Fruit fly (Drosophila melanogaster) whole organism, embryonic: ENCODE data around the gene CG10252.
A peak's percentile ranks its signal among the peaks of the same experiment; 100 is the strongest.

ENCODE experiments used
- Adf1 ChIP-seq: fragments of 200-800 bp; sonication (Bioruptor generic); IDR thresholded peaks from 2 replicates; pipeline ENCODE4 v1.3.6; 2022; ENCODE audit warnings: missing biosample characterization, missing genetic modification characterization
- Atf-2 ChIP-seq: fragments of 200-800 bp; sonication (Bioruptor generic); optimal IDR thresholded peaks from 2 replicates; lab custom pipeline; 2016; ENCODE audit warnings: missing biosample characterization, missing genetic modification characterization
- CG11093 ChIP-seq: fragments of 200-800 bp; sonication (Bioruptor generic); IDR thresholded peaks from 3 replicates; pipeline ENCODE4 v1.3.6; 2022; ENCODE audit warnings: missing biosample characterization, missing genetic modification characterization
- CG11247 ChIP-seq: fragments of 200-800 bp; sonication (Bioruptor generic); IDR thresholded peaks from 2 replicates; pipeline ENCODE4 v1.3.6; 2022; ENCODE audit warnings: missing biosample characterization, missing genetic modification characterization
- CG11696 ChIP-seq: fragments of 200-800 bp; sonication (Bioruptor generic); IDR thresholded peaks from 2 replicates; pipeline ENCODE4 v1.3.6; 2022; ENCODE audit warnings: missing biosample characterization, missing genetic modification characterization
- CG12769 ChIP-seq: fragments of 200-800 bp; sonication (Bioruptor generic); optimal IDR thresholded peaks from 2 replicates; lab custom pipeline; 2019; ENCODE audit warnings: missing biosample characterization, mild to moderate bottlenecking, missing genetic modification characterization, moderate library complexity
- CG13296 ChIP-seq: fragments of 200-800 bp; sonication (Bioruptor generic); optimal IDR thresholded peaks from 3 replicates; lab custom pipeline; 2018; ENCODE audit warnings: missing biosample characterization, mild to moderate bottlenecking, missing genetic modification characterization
- CG13424 ChIP-seq: fragments of 200-800 bp; sonication (Bioruptor generic); optimal IDR thresholded peaks from 2 replicates; lab custom pipeline; 2019; ENCODE audit warnings: missing biosample characterization, mild to moderate bottlenecking, missing genetic modification characterization, moderate library complexity
- CG14860 ChIP-seq: fragments of 200-800 bp; sonication (Bioruptor generic); IDR thresholded peaks from 3 replicates; pipeline ENCODE4 v1.3.6; 2022; ENCODE audit warnings: missing biosample characterization, missing genetic modification characterization; ENCODE audit not compliant: partially characterized antibody
- CG18262 ChIP-seq: fragments of 200-800 bp; optimal IDR thresholded peaks from 3 replicates; lab custom pipeline; 2019; ENCODE audit warnings: missing biosample characterization, mild to moderate bottlenecking, missing genetic modification characterization, moderate library complexity
- CG2116 ChIP-seq: fragments of 200-800 bp; sonication (Bioruptor generic); optimal IDR thresholded peaks from 3 replicates; lab custom pipeline; 2018; ENCODE audit warnings: missing biosample characterization, mild to moderate bottlenecking, missing genetic modification characterization
- CG2129 ChIP-seq: fragments of 200-800 bp; sonication (Bioruptor generic); IDR thresholded peaks from 2 replicates; pipeline ENCODE4 v1.3.6; 2022; ENCODE audit warnings: missing biosample characterization, missing genetic modification characterization; ENCODE audit not compliant: partially characterized antibody
- CG2875 ChIP-seq: fragments of 200-800 bp; sonication (Bioruptor generic); optimal IDR thresholded peaks from 2 replicates; lab custom pipeline; 2017; ENCODE audit warnings: missing biosample characterization, mild to moderate bottlenecking, missing genetic modification characterization, missing genetic modification reagents
- CG42726 ChIP-seq: fragments of 200-800 bp; sonication (Bioruptor generic); IDR thresholded peaks from 2 replicates; pipeline ENCODE4 v1.3.6; 2022; ENCODE audit warnings: missing biosample characterization, missing genetic modification characterization; ENCODE audit not compliant: partially characterized antibody
- CG4424 ChIP-seq: fragments of 200-800 bp; sonication (Bioruptor generic); optimal IDR thresholded peaks from 3 replicates; lab custom pipeline; 2016; ENCODE audit warnings: missing biosample characterization, missing genetic modification characterization
- CG4617 ChIP-seq: fragments of 200-800 bp; sonication (Bioruptor generic); optimal IDR thresholded peaks from 3 replicates; lab custom pipeline; 2016; ENCODE audit warnings: missing biosample characterization, missing genetic modification characterization, borderline replicate concordance
- CG6813 ChIP-seq: fragments of 200-800 bp; sonication (Bioruptor generic); optimal IDR thresholded peaks from 2 replicates; lab custom pipeline; 2017; ENCODE audit warnings: missing biosample characterization, missing genetic modification characterization, mild to moderate bottlenecking, moderate library complexity, missing genetic modification reagents
- CG7372 ChIP-seq: fragments of 200-800 bp; sonication (Bioruptor generic); IDR thresholded peaks from 2 replicates; pipeline ENCODE4 v1.3.6; 2022; ENCODE audit warnings: missing biosample characterization, missing genetic modification characterization
- CG7556 ChIP-seq: fragments of 200-800 bp; sonication (Bioruptor generic); optimal IDR thresholded peaks from 2 replicates; lab custom pipeline; 2017; ENCODE audit warnings: missing biosample characterization, mild to moderate bottlenecking, missing genetic modification characterization
- CG8924 ChIP-seq: fragments of 200-800 bp; optimal IDR thresholded peaks from 3 replicates; lab custom pipeline; 2019; ENCODE audit warnings: missing biosample characterization, mild to moderate bottlenecking, missing genetic modification characterization, moderate library complexity
- Camta ChIP-seq: fragments of 200-800 bp; sonication (Bioruptor generic); optimal IDR thresholded peaks from 2 replicates; lab custom pipeline; 2016; ENCODE audit warnings: missing biosample characterization, missing genetic modification characterization
- CkIIα-i1 ChIP-seq: fragments of 200-800 bp; sonication (Bioruptor generic); IDR thresholded peaks from 2 replicates; pipeline ENCODE4 v1.3.6; 2022; ENCODE audit warnings: missing biosample characterization, missing genetic modification characterization
- Dref ChIP-seq: fragments of 200-800 bp; sonication (Bioruptor generic); IDR thresholded peaks from 2 replicates; pipeline ENCODE4 v1.3.6; 2022; ENCODE audit warnings: missing biosample characterization, missing genetic modification characterization
- E2f1 ChIP-seq: fragments of 200-800 bp; sonication (Bioruptor generic); IDR thresholded peaks from 2 replicates; pipeline ENCODE4 v1.3.6; 2022; ENCODE audit warnings: missing biosample characterization, missing genetic modification characterization
- Fer2 ChIP-seq: fragments of 200-800 bp; sonication (Bioruptor generic); optimal IDR thresholded peaks from 2 replicates; lab custom pipeline; 2018; ENCODE audit warnings: missing biosample characterization, mild to moderate bottlenecking, missing genetic modification characterization, moderate library complexity
- Gug ChIP-seq: fragments of 200-800 bp; sonication (Bioruptor generic); IDR thresholded peaks from 4 replicates; pipeline ENCODE4 v1.3.6; 2022; ENCODE audit warnings: missing biosample characterization, missing genetic modification characterization
- HLH3B ChIP-seq: fragments of 200-800 bp; sonication (Bioruptor generic); IDR thresholded peaks from 2 replicates; pipeline ENCODE4 v1.3.6; 2022; ENCODE audit warnings: missing biosample characterization, missing genetic modification characterization
- Hmr ChIP-seq: fragments of 200-800 bp; sonication (Bioruptor generic); optimal IDR thresholded peaks from 3 replicates; lab custom pipeline; 2017; ENCODE audit warnings: mild to moderate bottlenecking, missing biosample characterization, missing genetic modification reagents, missing genetic modification characterization
- Rx ChIP-seq: fragments of 200-800 bp; sonication (Bioruptor generic); IDR thresholded peaks from 2 replicates; pipeline ENCODE4 v1.3.6; 2022; ENCODE audit warnings: missing biosample characterization, missing genetic modification characterization
- Sry-δ ChIP-seq: fragments of 200-800 bp; sonication (Bioruptor generic); optimal IDR thresholded peaks from 2 replicates; lab custom pipeline; 2016; ENCODE audit warnings: missing biosample characterization, missing genetic modification characterization
- ac ChIP-seq: fragments of 200-800 bp; sonication (Bioruptor generic); optimal IDR thresholded peaks from 3 replicates; lab custom pipeline; 2017; ENCODE audit warnings: missing biosample characterization, mild to moderate bottlenecking, missing genetic modification characterization
- ase ChIP-seq: fragments of 200-800 bp; sonication (Bioruptor generic); IDR thresholded peaks from 3 replicates; pipeline ENCODE4 v1.3.6; 2022; ENCODE audit warnings: missing biosample characterization, missing genetic modification characterization
- bigmax ChIP-seq: fragments of 200-800 bp; sonication (Bioruptor generic); optimal IDR thresholded peaks from 2 replicates; lab custom pipeline; 2018; ENCODE audit warnings: missing biosample characterization, mild to moderate bottlenecking, missing genetic modification characterization
- btn ChIP-seq: fragments of 200-800 bp; sonication (Bioruptor generic); optimal IDR thresholded peaks from 2 replicates; lab custom pipeline; 2016; ENCODE audit warnings: missing biosample characterization, missing genetic modification characterization
- chif ChIP-seq, 2 experiments: fragments of 200-800 bp; sonication (Bioruptor generic); optimal IDR thresholded peaks; 3 replicates each; lab custom pipeline; 2016; ENCODE audit warnings: missing biosample characterization in 2 of 2, missing genetic modification characterization in 2 of 2
- ham ChIP-seq: fragments of 200-800 bp; sonication (Bioruptor generic); IDR thresholded peaks from 2 replicates; pipeline ENCODE4 v1.3.6; 2022; ENCODE audit warnings: missing biosample characterization, missing genetic modification characterization
- inv ChIP-seq: fragments of 200-800 bp; sonication (Bioruptor generic); IDR thresholded peaks from 2 replicates; pipeline ENCODE4 v1.3.6; 2022; ENCODE audit warnings: missing biosample characterization, missing genetic modification characterization; ENCODE audit not compliant: partially characterized antibody
- jing ChIP-seq: fragments of 200-800 bp; sonication (Bioruptor generic); optimal IDR thresholded peaks from 2 replicates; lab custom pipeline; 2018; ENCODE audit warnings: missing biosample characterization, mild to moderate bottlenecking, missing genetic modification characterization
- knrl ChIP-seq: fragments of 200-800 bp; sonication (Bioruptor generic); IDR thresholded peaks from 3 replicates; pipeline ENCODE4 v1.3.6; 2022; ENCODE audit warnings: missing biosample characterization, missing genetic modification characterization; ENCODE audit not compliant: partially characterized antibody
- lab ChIP-seq: fragments of 200-800 bp; sonication (Bioruptor generic); optimal IDR thresholded peaks from 3 replicates; lab custom pipeline; 2017; ENCODE audit warnings: missing biosample characterization, missing genetic modification characterization, mild to moderate bottlenecking, moderate library complexity, missing genetic modification reagents
- luna ChIP-seq: fragments of 200-800 bp; sonication (Bioruptor generic); optimal IDR thresholded peaks from 2 replicates; lab custom pipeline; 2016; ENCODE audit warnings: missing biosample characterization, missing genetic modification characterization
- nerfin-2 ChIP-seq: fragments of 200-800 bp; sonication (Bioruptor generic); IDR thresholded peaks from 2 replicates; pipeline ENCODE4 v1.3.6; 2022; ENCODE audit warnings: missing biosample characterization, missing genetic modification characterization; ENCODE audit not compliant: partially characterized antibody
- oc ChIP-seq: fragments of 200-800 bp; sonication (Bioruptor generic); optimal IDR thresholded peaks from 2 replicates; lab custom pipeline; 2018; ENCODE audit warnings: missing biosample characterization, mild to moderate bottlenecking, missing genetic modification characterization, moderate library complexity
- phol ChIP-seq: fragments of 200-800 bp; sonication (Bioruptor generic); optimal IDR thresholded peaks from 3 replicates; lab custom pipeline; 2018; ENCODE audit warnings: missing biosample characterization, mild to moderate bottlenecking, missing genetic modification characterization, moderate library complexity
- psq ChIP-seq: fragments of 200-800 bp; sonication (Bioruptor generic); optimal IDR thresholded peaks from 2 replicates; lab custom pipeline; 2017; ENCODE audit warnings: missing biosample characterization, missing genetic modification characterization
- shn ChIP-seq: fragments of 200-800 bp; sonication (Bioruptor generic); optimal IDR thresholded peaks from 3 replicates; lab custom pipeline; 2016; ENCODE audit warnings: missing biosample characterization, missing genetic modification characterization
- slbo ChIP-seq: fragments of 200-800 bp; sonication (Bioruptor generic); IDR thresholded peaks from 2 replicates; pipeline ENCODE4 v1.3.6; 2022; ENCODE audit warnings: missing biosample characterization, missing genetic modification characterization
- slou ChIP-seq: fragments of 200-800 bp; sonication (Bioruptor generic); optimal IDR thresholded peaks from 3 replicates; lab custom pipeline; 2016; ENCODE audit warnings: missing biosample characterization, missing genetic modification characterization
- tll ChIP-seq, 2 experiments: fragments of 200-800 bp in 1 of 2; fragments of >200 bp in 1 of 2; sonication (Bioruptor generic) in 1 of 2; optimal IDR thresholded peaks; 2 replicates each; lab custom pipeline; 2017 to 2019; ENCODE audit warnings: missing biosample characterization in 2 of 2, missing genetic modification characterization in 2 of 2, mild to moderate bottlenecking in 1 of 2, moderate library complexity in 1 of 2
- yki ChIP-seq: fragments of >200 bp; optimal IDR thresholded peaks from 3 replicates; lab custom pipeline; 2018

The CG10252 gene

dm6 chr3R:23723381-23724034 is 27.5 kb upstream of the CG10252 start (continued):
- peak; percentile 39 for TF ChIP-seq CG8924 (tag; lab: Kevin White, UChicago)
- TF ChIP-seq yki (lab: Kevin White, UChicago): no peak
- TF ChIP-seq inv (GFP tag; lab: Robert Waterston, UW): no peak
- TF ChIP-seq slbo (GFP tag; lab: Robert Waterston, UW): no peak
- TF ChIP-seq CG11093 (GFP tag; lab: Robert Waterston, UW): no peak
- peak; percentile 9 for TF ChIP-seq CG18262 (tag; lab: Kevin White, UChicago)
- no peak for TF ChIP-seq Dref (GFP tag; lab: Robert Waterston, UW)
- TF ChIP-seq CG11247 (GFP tag; lab: Robert Waterston, UW): no peak
- no peak for TF ChIP-seq CG42726 (GFP tag; lab: Robert Waterston, UW)
- no peak for TF ChIP-seq tll (GFP tag; optimal IDR thresholded peaks at IDR 0.05; lab: Kevin White, UChicago)
- TF ChIP-seq Adf1 (GFP tag; lab: Robert Waterston, UW): no peak
- no peak for TF ChIP-seq E2f1
- no peak for TF ChIP-seq knrl (GFP tag; lab: Robert Waterston, UW)
- peak in 1 of 2 experiments; percentile 35 for TF ChIP-seq chif (GFP tag; optimal IDR thresholded peaks at IDR 0.05; lab: Kevin White, UChicago)
- TF ChIP-seq CG6813 (GFP tag; lab: Kevin White, UChicago): peak; percentile 78
- no peak for TF ChIP-seq Fer2 (tag; lab: Kevin White, UChicago)
- TF ChIP-seq CG4617 (GFP tag; lab: Kevin White, UChicago): no peak
- no peak for TF ChIP-seq CG7556 (GFP tag; lab: Kevin White, UChicago)
- TF ChIP-seq CG13296 (GFP tag; lab: Kevin White, UChicago): peak; percentile 71
- TF ChIP-seq ac (GFP tag; lab: Kevin White, UChicago): no peak
- TF ChIP-seq Sry-δ: no peak
- TF ChIP-seq Gug (GFP tag; lab: Robert Waterston, UW): no peak
- TF ChIP-seq CG13424 (tag; lab: Kevin White, UChicago): peak; percentile 27
- no peak for TF ChIP-seq jing (GFP tag; lab: Kevin White, UChicago)
- TF ChIP-seq oc (tag; lab: Kevin White, UChicago): no peak
- no peak for TF ChIP-seq CG14860
- no peak for TF ChIP-seq psq (GFP tag; lab: Kevin White, UChicago)
- peak; percentile 82; the same call in 1 of the 2 replicates for TF ChIP-seq HLH3B (GFP tag; lab: Robert Waterston, UW)
- TF ChIP-seq Atf-2 (GFP tag; lab: Kevin White, UChicago): no peak
- 0 out of 2 replicates have a peak, but pooled peaks have one; percentile 8 for TF ChIP-seq ham (GFP tag; lab: Robert Waterston, UW)
- peak; percentile 51 for TF ChIP-seq Hmr (GFP tag; lab: Kevin White, UChicago)
- no peak; the same call in 1 of the 2 replicates for TF ChIP-seq CkIIα-i1 (GFP tag; lab: Robert Waterston, UW)
- TF ChIP-seq phol: no peak
- no peak for TF ChIP-seq CG12769
- TF ChIP-seq CG2129: no peak
- TF ChIP-seq ase: peak; percentile 50; the same call in 1 of the 3 replicates
- no peak for TF ChIP-seq CG2116 (GFP tag; lab: Kevin White, UChicago)
- peak; percentile 70 for TF ChIP-seq CG4424 (GFP tag; lab: Kevin White, UChicago)
- no peak; the same call in 1 of the 2 replicates for TF ChIP-seq Rx
- TF ChIP-seq Camta: peak; percentile 49
- peak; percentile 56 for TF ChIP-seq lab (GFP tag; lab: Kevin White, UChicago)
- TF ChIP-seq CG11696 (GFP tag; lab: Robert Waterston, UW): peak; percentile 56
- TF ChIP-seq shn (GFP tag; lab: Kevin White, UChicago): no peak
- TF ChIP-seq CG2875: peak; percentile 68
- no peak for TF ChIP-seq slou (GFP tag; lab: Kevin White, UChicago)
- peak; percentile 26 for TF ChIP-seq bigmax (GFP tag; lab: Kevin White, UChicago)
- no peak for TF ChIP-seq btn (GFP tag; lab: Kevin White, UChicago)
- TF ChIP-seq CG7372 (GFP tag; lab: Robert Waterston, UW): no peak
- no peak for TF ChIP-seq luna (GFP tag; lab: Kevin White, UChicago)
- no peak for TF ChIP-seq nerfin-2
